Fruit fly (Drosophila melanogaster) whole organism, embryonic: ENCODE data around the gene ND-13A.

Source experiments
- Abd-B ChIP-seq: fragments of 200-800 bp; sonication (Bioruptor generic); optimal IDR thresholded peaks from 2 replicates; lab custom pipeline; 2018; ENCODE audit warnings: missing biosample characterization, mild to moderate bottlenecking, missing genetic modification characterization, moderate library complexity
- CG10321 ChIP-seq: fragments of 200-800 bp; sonication (Bioruptor generic); IDR thresholded peaks from 2 replicates; pipeline ENCODE4 v1.3.6; 2022; ENCODE audit warnings: missing biosample characterization, missing genetic modification characterization
- CG11504 ChIP-seq: fragments of 200-800 bp; sonication (Bioruptor generic); optimal IDR thresholded peaks from 3 replicates; lab custom pipeline; 2019; ENCODE audit warnings: missing biosample characterization, mild to moderate bottlenecking, missing genetic modification characterization, moderate library complexity
- CG13894 ChIP-seq: fragments of 200-800 bp; sonication (Bioruptor generic); optimal IDR thresholded peaks from 3 replicates; lab custom pipeline; 2018; ENCODE audit warnings: missing biosample characterization, mild to moderate bottlenecking, missing genetic modification characterization, moderate library complexity
- CG14441 ChIP-seq: fragments of 200-800 bp; sonication (Bioruptor generic); IDR thresholded peaks from 2 replicates; pipeline ENCODE4 v1.3.6; 2022; ENCODE audit warnings: missing biosample characterization, missing genetic modification characterization
- CG16813 ChIP-seq: fragments of 200-800 bp; sonication (Bioruptor generic); IDR thresholded peaks from 3 replicates; pipeline ENCODE4 v1.3.6; 2022; ENCODE audit warnings: missing biosample characterization, missing genetic modification characterization; ENCODE audit not compliant: partially characterized antibody
- CG16815 ChIP-seq: fragments of 200-800 bp; sonication (Bioruptor generic); optimal IDR thresholded peaks from 3 replicates; lab custom pipeline; 2017; ENCODE audit warnings: missing biosample characterization, mild to moderate bottlenecking, missing genetic modification characterization
- CG17328 ChIP-seq: fragments of 200-800 bp; sonication (Bioruptor generic); IDR thresholded peaks from 2 replicates; pipeline ENCODE4 v1.3.6; 2022; ENCODE audit warnings: missing biosample characterization, missing genetic modification characterization
- CG2120 ChIP-seq: fragments of 200-800 bp; sonication (Bioruptor generic); optimal IDR thresholded peaks from 3 replicates; lab custom pipeline; 2016; ENCODE audit warnings: missing biosample characterization, missing genetic modification characterization
- CG32767 ChIP-seq: fragments of 200-800 bp; sonication (Bioruptor generic); IDR thresholded peaks from 2 replicates; pipeline ENCODE4 v1.3.6; 2022; ENCODE audit warnings: missing biosample characterization, missing genetic modification characterization
- CG3281 ChIP-seq: fragments of 200-800 bp; sonication (Bioruptor generic); optimal IDR thresholded peaks from 3 replicates; lab custom pipeline; 2017; ENCODE audit warnings: missing biosample characterization, mild to moderate bottlenecking, missing genetic modification characterization
- CG33557 ChIP-seq: fragments of 200-800 bp; sonication (Bioruptor generic); optimal IDR thresholded peaks from 2 replicates; lab custom pipeline; 2019; ENCODE audit warnings: missing biosample characterization, mild to moderate bottlenecking, missing genetic modification characterization, moderate library complexity
- CG4617 ChIP-seq: fragments of 200-800 bp; sonication (Bioruptor generic); optimal IDR thresholded peaks from 3 replicates; lab custom pipeline; 2016; ENCODE audit warnings: missing biosample characterization, missing genetic modification characterization, borderline replicate concordance
- CG4854 ChIP-seq: fragments of 200-800 bp; sonication (Bioruptor generic); optimal IDR thresholded peaks from 2 replicates; lab custom pipeline; 2016; ENCODE audit warnings: missing biosample characterization, missing genetic modification characterization, inconsistent platforms
- CG6272 ChIP-seq: fragments of 200-800 bp; sonication (Bioruptor generic); IDR thresholded peaks from 2 replicates; pipeline ENCODE4 v1.3.6; 2022; ENCODE audit warnings: missing biosample characterization, missing genetic modification characterization
- CG6813 ChIP-seq: fragments of 200-800 bp; sonication (Bioruptor generic); optimal IDR thresholded peaks from 2 replicates; lab custom pipeline; 2017; ENCODE audit warnings: missing biosample characterization, missing genetic modification characterization, mild to moderate bottlenecking, moderate library complexity, missing genetic modification reagents
- CG7745 ChIP-seq: fragments of 200-800 bp; sonication (Bioruptor generic); optimal IDR thresholded peaks from 2 replicates; lab custom pipeline; 2018; ENCODE audit warnings: missing biosample characterization, mild to moderate bottlenecking, missing genetic modification characterization, moderate library complexity
- CG7786 ChIP-seq: fragments of 200-800 bp; sonication (Bioruptor generic); optimal IDR thresholded peaks from 2 replicates; lab custom pipeline; 2016; ENCODE audit warnings: missing biosample characterization, missing genetic modification characterization
- CG7963 ChIP-seq: fragments of 200-800 bp; sonication (Bioruptor generic); IDR thresholded peaks from 3 replicates; pipeline ENCODE4 v1.3.6; 2022; ENCODE audit warnings: missing biosample characterization, missing genetic modification characterization; ENCODE audit not compliant: partially characterized antibody
- CG8765 ChIP-seq: fragments of 200-800 bp; sonication (Bioruptor generic); IDR thresholded peaks from 2 replicates; pipeline ENCODE4 v1.3.6; 2022; ENCODE audit warnings: missing biosample characterization, missing genetic modification characterization
- CG8944 ChIP-seq: fragments of 200-800 bp; sonication (Bioruptor generic); optimal IDR thresholded peaks from 3 replicates; lab custom pipeline; 2016; ENCODE audit warnings: missing biosample characterization, missing genetic modification characterization
- CG9817 ChIP-seq: fragments of 200-800 bp; sonication (Bioruptor generic); optimal IDR thresholded peaks from 2 replicates; lab custom pipeline; 2018; ENCODE audit warnings: missing biosample characterization, mild to moderate bottlenecking, missing genetic modification characterization, moderate library complexity
- Dfd ChIP-seq, 2 experiments: fragments of >200 bp; optimal IDR thresholded peaks; 2 replicates each; lab custom pipeline; 2017; ENCODE audit warnings: missing biosample characterization in 2 of 2, missing genetic modification characterization in 2 of 2
- Drgx ChIP-seq: fragments of 200-800 bp; sonication (Bioruptor generic); IDR thresholded peaks from 2 replicates; pipeline ENCODE4 v1.3.6; 2022; ENCODE audit warnings: missing biosample characterization, missing genetic modification characterization
- MESR4 ChIP-seq: fragments of 200-800 bp; sonication (Bioruptor generic); optimal IDR thresholded peaks from 2 replicates; lab custom pipeline; 2018; ENCODE audit warnings: missing biosample characterization, mild to moderate bottlenecking, missing genetic modification characterization, moderate library complexity
- Mrtf ChIP-seq: fragments of 200-800 bp; sonication (Bioruptor generic); IDR thresholded peaks from 3 replicates; pipeline ENCODE4 v1.3.6; 2022; ENCODE audit warnings: missing biosample characterization, missing genetic modification characterization
- Poxn ChIP-seq: fragments of 200-800 bp; sonication (Bioruptor generic); IDR thresholded peaks from 2 replicates; pipeline ENCODE4 v1.3.6; 2022; ENCODE audit warnings: missing biosample characterization, missing genetic modification characterization
- Rfx ChIP-seq: fragments of 200-800 bp; sonication (Bioruptor generic); IDR thresholded peaks from 2 replicates; pipeline ENCODE4 v1.3.6; 2022; ENCODE audit warnings: missing biosample characterization, missing genetic modification characterization
- Rx ChIP-seq: fragments of 200-800 bp; sonication (Bioruptor generic); IDR thresholded peaks from 2 replicates; pipeline ENCODE4 v1.3.6; 2022; ENCODE audit warnings: missing biosample characterization, missing genetic modification characterization
- YL-1 ChIP-seq: fragments of 200-800 bp; sonication (Bioruptor generic); optimal IDR thresholded peaks from 3 replicates; lab custom pipeline; 2017; ENCODE audit warnings: missing biosample characterization, mild to moderate bottlenecking, missing genetic modification characterization
- abd-A ChIP-seq: fragments of 200-800 bp; sonication (Bioruptor generic); optimal IDR thresholded peaks from 3 replicates; lab custom pipeline; 2019; ENCODE audit warnings: missing biosample characterization, mild to moderate bottlenecking, missing genetic modification characterization, moderate library complexity
- bcd ChIP-seq: fragments of 200-800 bp; sonication (Bioruptor generic); optimal IDR thresholded peaks from 2 replicates; lab custom pipeline; 2017; ENCODE audit warnings: missing biosample characterization, mild to moderate bottlenecking, missing genetic modification characterization
- croc ChIP-seq: fragments of 200-800 bp; sonication (Bioruptor generic); conservative IDR thresholded peaks from 3 replicates; pipeline ENCODE4 v1.3.6; 2022; ENCODE audit warnings: missing biosample characterization, missing genetic modification characterization
- crp ChIP-seq, 2 experiments: fragments of 200-800 bp; sonication (Bioruptor generic); optimal IDR thresholded peaks; 2 replicates in 1 of 2; 3 replicates in 1 of 2; lab custom pipeline; 2017; ENCODE audit warnings: missing biosample characterization in 2 of 2, missing genetic modification characterization in 2 of 2, mild to moderate bottlenecking in 1 of 2, moderate library complexity in 1 of 2
- da ChIP-seq: fragments of 200-800 bp; sonication (Bioruptor generic); optimal IDR thresholded peaks from 2 replicates; lab custom pipeline; 2016; ENCODE audit warnings: missing biosample characterization, missing genetic modification characterization
- dmrt11E ChIP-seq: fragments of 200-800 bp; sonication (Bioruptor generic); optimal IDR thresholded peaks from 3 replicates; lab custom pipeline; 2018; ENCODE audit warnings: missing biosample characterization, mild to moderate bottlenecking, missing genetic modification characterization, moderate library complexity
- gem ChIP-seq: fragments of 200-800 bp; sonication (Bioruptor generic); optimal IDR thresholded peaks from 2 replicates; lab custom pipeline; 2019; ENCODE audit warnings: missing biosample characterization, mild to moderate bottlenecking, missing genetic modification characterization, moderate library complexity
- gfzf ChIP-seq: fragments of 200-800 bp; sonication (Bioruptor generic); optimal IDR thresholded peaks from 2 replicates; lab custom pipeline; 2016; ENCODE audit warnings: missing biosample characterization, mild to moderate bottlenecking, missing genetic modification characterization, moderate library complexity
- gsb-n ChIP-seq: fragments of 200-800 bp; sonication (Bioruptor generic); optimal IDR thresholded peaks from 3 replicates; lab custom pipeline; 2018; ENCODE audit warnings: missing biosample characterization, mild to moderate bottlenecking, missing genetic modification characterization
- mld ChIP-seq: fragments of 200-800 bp; sonication (Bioruptor generic); IDR thresholded peaks from 3 replicates; pipeline ENCODE4 v1.3.6; 2022; ENCODE audit warnings: missing biosample characterization, missing genetic modification characterization; ENCODE audit not compliant: partially characterized antibody
- nerfin-2 ChIP-seq: fragments of 200-800 bp; sonication (Bioruptor generic); IDR thresholded peaks from 2 replicates; pipeline ENCODE4 v1.3.6; 2022; ENCODE audit warnings: missing biosample characterization, missing genetic modification characterization; ENCODE audit not compliant: partially characterized antibody
- pum ChIP-seq: fragments of 200-800 bp; sonication (Bioruptor generic); optimal IDR thresholded peaks from 2 replicates; lab custom pipeline; 2016; ENCODE audit warnings: missing biosample characterization, missing genetic modification characterization
- seq ChIP-seq: fragments of 200-800 bp; sonication (Bioruptor generic); IDR thresholded peaks from 2 replicates; pipeline ENCODE4 v1.3.6; 2022; ENCODE audit warnings: missing biosample characterization, missing genetic modification characterization
- slbo ChIP-seq: fragments of 200-800 bp; sonication (Bioruptor generic); IDR thresholded peaks from 2 replicates; pipeline ENCODE4 v1.3.6; 2022; ENCODE audit warnings: missing biosample characterization, missing genetic modification characterization
- trh ChIP-seq: fragments of 200-800 bp; sonication (Bioruptor generic); optimal IDR thresholded peaks from 2 replicates; lab custom pipeline; 2016; ENCODE audit warnings: missing biosample characterization, missing genetic modification characterization
- unpg ChIP-seq: fragments of 200-800 bp; sonication (Bioruptor generic); optimal IDR thresholded peaks from 3 replicates; lab custom pipeline; 2018; ENCODE audit warnings: missing biosample characterization, mild to moderate bottlenecking, missing genetic modification characterization, moderate library complexity
- yki ChIP-seq: fragments of >200 bp; optimal IDR thresholded peaks from 3 replicates; lab custom pipeline; 2018
- zen ChIP-seq: fragments of 200-800 bp; sonication (Bioruptor generic); optimal IDR thresholded peaks from 3 replicates; lab custom pipeline; 2018; ENCODE audit warnings: missing biosample characterization, mild to moderate bottlenecking, missing genetic modification characterization, moderate library complexity

Gene ND-13A

dm6 chr2L:5070797-5071579 lies 29.1 kb downstream of the ND-13A start, which contains the start of gene RpL37A (continued):
- TF ChIP-seq Mrtf (GFP tag; lab: Robert Waterston, UW) (peak; percentile 30; the same call in 1 of the 3 replicates), CG32767 (GFP tag; lab: Robert Waterston, UW) (peak; percentile 51; the same call in 1 of the 2 replicates), Rfx (peak; percentile 87), mld (GFP tag; lab: Robert Waterston, UW) (no peak), unpg (GFP tag; lab: Kevin White, UChicago) (peak; percentile 75), CG4617 (GFP tag; lab: Kevin White, UChicago) (peak; percentile 41), seq (peak; percentile 80), CG10321 (GFP tag; lab: Robert Waterston, UW) (peak; percentile 58; the same call in 1 of the 2 replicates), bcd (peak; percentile 90), CG33557 (GFP tag; lab: Kevin White, UChicago) (peak; percentile 65), zen (tag; lab: Kevin White, UChicago) (peak; percentile 68), abd-A (no peak), CG4854 (peak; percentile 84), gem (no peak), Drgx (GFP tag; lab: Robert Waterston, UW) (no peak), CG8765 (GFP tag; lab: Robert Waterston, UW) (no peak), YL-1 (peak; percentile 97), trh (GFP tag; lab: Kevin White, UChicago) (peak; percentile 49), Poxn (GFP tag; lab: Robert Waterston, UW) (no peak), CG6813 (GFP tag; lab: Kevin White, UChicago) (peak; percentile 87), CG8944 (GFP tag; lab: Kevin White, UChicago) (peak; percentile 49), dmrt11E (tag; lab: Kevin White, UChicago) (peak; percentile 57), CG13894 (tag; lab: Kevin White, UChicago) (peak; percentile 83), Rx (GFP tag; lab: Robert Waterston, UW) (peak; percentile 78), CG9817 (tag; lab: Kevin White, UChicago) (peak; percentile 70), CG2120 (peak; percentile 53), CG3281 (peak; percentile 89), pum (GFP tag; lab: Kevin White, UChicago) (peak; percentile 46), slbo (GFP tag; lab: Robert Waterston, UW) (peak; percentile 61), CG7963 (GFP tag; lab: Robert Waterston, UW) (no peak), CG16813 (no peak), Dfd (GFP tag; optimal IDR thresholded peaks at IDR 0.05; lab: Kevin White, UChicago) (no peak), MESR4 (GFP tag; lab: Kevin White, UChicago) (peak; percentile 98), CG17328 (GFP tag; lab: Robert Waterston, UW) (peak; percentile 77), da (GFP tag; lab: Kevin White, UChicago) (peak; percentile 76), nerfin-2 (GFP tag; lab: Robert Waterston, UW) (no peak), CG7786 (peak; percentile 35), gsb-n (tag; lab: Kevin White, UChicago) (peak; percentile 70), Abd-B (GFP tag; lab: Kevin White, UChicago) (no peak), CG6272 (no peak), crp (GFP tag; optimal IDR thresholded peaks at IDR 0.05; lab: Kevin White, UChicago) (peak in 1 of 2 experiments; percentile 54), CG11504 (peak; percentile 78), CG14441 (GFP tag; lab: Robert Waterston, UW) (peak; percentile 57; the same call in 1 of the 2 replicates), croc (GFP tag; lab: Robert Waterston, UW) (no peak), yki (lab: Kevin White, UChicago) (no peak), CG7745 (peak; percentile 4), gfzf (peak; percentile 99), CG16815 (GFP tag; lab: Kevin White, UChicago) (no peak)
